Fruit fly (Drosophila melanogaster): ENCODE results near the gene TfIIA-L.

The TfIIA-L gene

DNA sequence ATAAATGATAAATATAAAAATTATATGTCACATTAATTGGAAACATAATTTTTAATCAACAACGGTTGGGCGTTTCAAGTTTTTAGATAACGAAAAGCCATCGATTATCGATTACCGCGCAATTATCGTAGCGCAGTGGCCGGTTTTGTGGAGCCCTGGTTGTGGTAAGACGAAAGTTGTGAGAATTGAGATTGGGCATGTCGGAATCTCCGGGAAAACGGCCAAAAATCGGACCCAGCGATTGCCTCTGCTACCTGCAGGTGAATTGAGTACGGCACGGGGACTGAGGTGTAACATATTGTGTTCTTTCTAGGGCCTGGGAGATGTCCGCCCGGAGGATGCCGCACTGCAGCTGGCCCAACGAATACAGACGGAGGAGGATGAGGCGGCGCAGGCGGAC lies 32.7 kb downstream of the TfIIA-L start, which contains the start of gene CG3368 (continued):
- TF ChIP-seq CG17568 (GFP tag; optimal IDR thresholded peaks at IDR 0.05) (no peak), CG3407 (GFP tag; optimal IDR thresholded peaks at IDR 0.05) (no peak), CG12744 (GFP tag; optimal IDR thresholded peaks at IDR 0.05) (no peak), sim (GFP tag; IDR thresholded peaks at IDR 0.05) (no peak), bab2 (GFP tag; optimal IDR thresholded peaks at IDR 0.05) (no peak), CG32772 (GFP tag; IDR thresholded peaks at IDR 0.05) (no peak), CG3995 (GFP tag; optimal IDR thresholded peaks at IDR 0.05) (no peak), chinmo (GFP tag; IDR thresholded peaks at IDR 0.05; ENCODE audit: partially characterized antibody) (peak; percentile 65; the same call in 1 of the 4 replicates), CG6791 (GFP tag; IDR thresholded peaks at IDR 0.05; ENCODE audit: partially characterized antibody) (peak; percentile 73), Ptx1 (GFP tag; IDR thresholded peaks at IDR 0.05) (no peak), Poxn (GFP tag; IDR thresholded peaks at IDR 0.05) (no peak), CG13296 (GFP tag; optimal IDR thresholded peaks at IDR 0.05) (no peak), esg (GFP tag; conservative IDR thresholded peaks at IDR 0.05) (no peak), Blimp-1 (GFP tag; optimal IDR thresholded peaks at IDR 0.05) (no peak), gem (tag; optimal IDR thresholded peaks at IDR 0.05) (no peak), Hr39 (optimal IDR thresholded peaks at IDR 0.05) (no peak), CG11085 (GFP tag; IDR thresholded peaks at IDR 0.05) (no peak), unc-4 (GFP tag; IDR thresholded peaks at IDR 0.05; ENCODE audit: partially characterized antibody) (peak; percentile 56), Mad (GFP tag; optimal IDR thresholded peaks at IDR 0.05) (no peak), CG1602 (GFP tag; optimal IDR thresholded peaks at IDR 0.05) (no peak), cg (GFP tag; optimal IDR thresholded peaks at IDR 0.05) (no peak), bsh (GFP tag; optimal IDR thresholded peaks at IDR 0.05) (no peak), CG17385 (GFP tag; optimal IDR thresholded peaks at IDR 0.05) (no peak), fd3F (GFP tag; optimal IDR thresholded peaks at IDR 0.05) (no peak), CG1647 (GFP tag; optimal IDR thresholded peaks at IDR 0.05) (no peak), CG12236 (GFP tag; optimal IDR thresholded peaks at IDR 0.05) (no peak), CG6813 (GFP tag; optimal IDR thresholded peaks at IDR 0.05) (no peak), CG3163 (GFP tag; optimal IDR thresholded peaks at IDR 0.05) (no peak), Adf1 (GFP tag; IDR thresholded peaks at IDR 0.05) (no peak), ash1 (GFP tag; optimal IDR thresholded peaks at IDR 0.05) (no peak), ssp (GFP tag; IDR thresholded peaks at IDR 0.05) (no peak), Med (GFP tag) (peak; percentile 61), CG15696 (tag; optimal IDR thresholded peaks at IDR 0.05) (no peak), tup (GFP tag; optimal IDR thresholded peaks at IDR 0.05) (no peak), CG6854 (GFP tag; optimal IDR thresholded peaks at IDR 0.05) (no peak), HHEX (GFP tag; optimal IDR thresholded peaks at IDR 0.05) (no peak), CTCF (GFP tag; optimal IDR thresholded peaks at IDR 0.05) (no peak), zen2 (GFP tag; IDR thresholded peaks at IDR 0.05; ENCODE audit: partially characterized antibody) (peak; percentile 59; the same call in 2 of the 3 replicates), row (GFP tag; IDR thresholded peaks at IDR 0.05) (peak; percentile 16; the same call in 1 of the 3 replicates), Dref (GFP tag; IDR thresholded peaks at IDR 0.05) (peak; percentile 85), CG12942 (GFP tag; optimal IDR thresholded peaks at IDR 0.05) (no peak), Sox102F (GFP tag; optimal IDR thresholded peaks at IDR 0.05) (no peak), C15 (GFP tag; IDR thresholded peaks at IDR 0.05) (no peak), gsb (GFP tag; IDR thresholded peaks at IDR 0.05) (no peak), sr (GFP tag; IDR thresholded peaks at IDR 0.05) (no peak), lola (GFP tag; optimal IDR thresholded peaks at IDR 0.05) (no peak), org-1 (GFP tag; optimal IDR thresholded peaks at IDR 0.05) (no peak), CG4707 (GFP tag; optimal IDR thresholded peaks at IDR 0.05) (no peak), NFAT (GFP tag; IDR thresholded peaks at IDR 0.05) (no peak), CG14050 (GFP tag; IDR thresholded peaks at IDR 0.05) (no peak), CG10274 (GFP tag; optimal IDR thresholded peaks at IDR 0.05) (no peak), pfk (GFP tag; optimal IDR thresholded peaks at IDR 0.05) (no peak)

Measured in whole organism, embryonic.